Worm (Caenorhabditis elegans): ENCODE measurements around the gene sur-5.

DNA sequence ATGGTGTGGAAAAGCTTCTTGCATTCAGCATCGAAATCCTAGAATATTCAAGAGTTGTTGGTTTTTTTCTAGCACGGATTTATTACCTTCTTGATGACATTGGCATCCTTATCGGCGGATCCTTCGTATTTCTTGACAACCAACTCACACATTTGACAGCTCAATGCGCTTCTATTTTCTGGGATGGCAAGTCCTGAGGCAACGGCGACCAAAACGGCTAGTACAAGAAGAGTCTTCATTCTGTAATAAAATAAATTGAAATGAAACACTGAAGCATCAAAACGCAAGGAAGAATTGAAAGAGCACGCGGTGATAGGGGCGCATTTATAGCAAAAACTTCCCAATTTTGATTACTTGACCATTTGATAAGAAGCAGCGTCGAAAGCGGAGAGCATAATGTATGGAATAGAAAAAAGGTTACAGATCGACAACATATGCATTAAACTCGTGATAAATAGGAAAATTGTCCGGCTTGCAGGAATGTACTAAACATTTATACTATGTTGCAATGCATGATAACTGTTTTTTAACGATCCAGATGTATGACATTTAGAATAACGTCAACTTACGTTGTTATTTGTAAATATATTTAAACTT, 14.8 kb upstream of the sur-5 start, which contains the start of gene spp-5:
- no peak for TF ChIP-seq fkh-10 (GFP tag; optimal IDR thresholded peaks at IDR 0.05)
- TF ChIP-seq madf-2 (tag; optimal IDR thresholded peaks at IDR 0.05): no peak
